Worm (Caenorhabditis elegans) whole organism, dauer: ENCODE data around the gene tbb-6.

ENCODE experiments used
- unc-62 ChIP-seq: sonication (generic microtip); optimal IDR thresholded peaks from 2 replicates; lab custom pipeline; 2017; ENCODE audit warnings: missing biosample characterization, missing genetic modification reagents, missing genetic modification characterization

tbb-6 gene

ce11 chrV:12271495-12271894 lies 10.2 kb downstream of the tbb-6 start, which contains the start of the genes tsfm-1 and capg-2:
TSS of gene tsfm-1 (minus strand) at chrV:12271551.
TSS of gene capg-2 (plus strand) at chrV:12271873.
- no peak for TF ChIP-seq unc-62 (GFP tag; lab: Kevin White, UChicago)

- no peak for TF ChIP-seq unc-62 (GFP tag; lab: Kevin White, UChicago)
These were observed 14.4 kb downstream of the tbb-6 start for ce11 chrV:12275714-12276113.

- TF ChIP-seq unc-62 (GFP tag; lab: Kevin White, UChicago), result no peak
These were observed 15.6 kb downstream of the tbb-6 start, which contains the start of gene bnc-1 for ce11 chrV:12276946-12277345. TSS of gene bnc-1 (minus strand) at chrV:12277046.

ce11 chrV:12281508-12281907 lies 20.2 kb downstream of the tbb-6 start:
- TF ChIP-seq unc-62 (GFP tag; lab: Kevin White, UChicago), result no peak

ce11 chrV:12283187-12283586 lies 21.9 kb downstream of the tbb-6 start, which contains the start of gene F55C5.10:
TSS of gene F55C5.10 (plus strand) at chrV:12283487.
- no peak for TF ChIP-seq unc-62 (GFP tag; lab: Kevin White, UChicago)

- no peak for TF ChIP-seq unc-62 (GFP tag; lab: Kevin White, UChicago)
These were observed 26.3 kb downstream of the tbb-6 start for ce11 chrV:12287667-12288066.

- no peak for TF ChIP-seq unc-62 (GFP tag; lab: Kevin White, UChicago)
These were observed 27.2 kb downstream of the tbb-6 start, which contains the start of gene rskd-1 for ce11 chrV:12288577-12288976. TSS of gene rskd-1 (minus strand) at chrV:12288615.

- no peak for TF ChIP-seq unc-62 (GFP tag; lab: Kevin White, UChicago)
These were observed 30.3 kb downstream of the tbb-6 start, which contains the start of the genes srpa-68 and srh-16 for ce11 chrV:12291587-12291986. TSS of gene srpa-68 (minus strand) at chrV:12291658. TSS of gene srh-16 (plus strand) at chrV:12291861.

- no peak for TF ChIP-seq unc-62 (GFP tag; lab: Kevin White, UChicago)
These were observed 32.8 kb downstream of the tbb-6 start for ce11 chrV:12294091-12294490.

ce11 chrV:12295015-12295414 lies 33.7 kb downstream of the tbb-6 start:
- TF ChIP-seq unc-62 (GFP tag; lab: Kevin White, UChicago), result no peak

ce11 chrV:12295520-12295919 lies 34.2 kb downstream of the tbb-6 start:
- TF ChIP-seq unc-62 (GFP tag; lab: Kevin White, UChicago), result no peak

- no peak for TF ChIP-seq unc-62 (GFP tag; lab: Kevin White, UChicago)
These were observed 34.8 kb downstream of the tbb-6 start for ce11 chrV:12296122-12296521.

ce11 chrV:12296794-12297193 lies 35.5 kb downstream of the tbb-6 start:
- no peak for TF ChIP-seq unc-62 (GFP tag; lab: Kevin White, UChicago)

- TF ChIP-seq unc-62 (GFP tag; lab: Kevin White, UChicago), result no peak
These were observed 36.9 kb downstream of the tbb-6 start for ce11 chrV:12298184-12298583.

ce11 chrV:12299244-12299766 lies 38.0 kb downstream of the tbb-6 start:
- TF ChIP-seq unc-62 (GFP tag; lab: Kevin White, UChicago), result no peak

- no peak for TF ChIP-seq unc-62 (GFP tag; lab: Kevin White, UChicago)
These were observed 38.8 kb downstream of the tbb-6 start for ce11 chrV:12300166-12300565.

ce11 chrV:12300780-12301460 lies 39.6 kb downstream of the tbb-6 start:
- no peak for TF ChIP-seq unc-62 (GFP tag; lab: Kevin White, UChicago)
